Fruit fly (Drosophila melanogaster): ENCODE results near the gene CG9588.

The CG9588 gene

DNA sequence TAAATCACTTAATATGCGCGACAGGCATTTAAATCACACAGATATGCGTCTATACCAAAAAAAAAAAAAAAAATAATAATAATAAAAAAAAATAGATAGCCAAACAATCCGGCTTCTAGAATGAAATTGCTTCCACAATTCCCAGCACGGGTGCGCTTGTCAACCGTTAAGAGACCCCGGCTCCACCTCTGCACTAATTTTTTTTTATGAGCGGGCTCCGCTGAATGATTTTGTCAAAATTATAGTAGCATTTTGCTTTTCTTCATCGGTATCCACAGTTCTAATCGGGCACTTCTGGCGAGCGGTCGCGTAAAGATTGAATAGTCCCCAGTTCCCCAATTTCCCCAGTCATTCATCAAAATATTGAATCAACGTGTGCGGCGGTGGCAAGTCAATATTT, 30.0 kb upstream of the CG9588 start, which contains the start of gene Adgf-C:
Gene Adgf-C (plus strand): TSS at position 301 of the 400 bp plus-strand sequence.
- TF ChIP-seq CG8159 (tag; optimal IDR thresholded peaks at IDR 0.05) (no peak), CG9948 (tag; optimal IDR thresholded peaks at IDR 0.05) (no peak), Pif1B (GFP tag; optimal IDR thresholded peaks at IDR 0.05) (no peak), CG10348 (GFP tag; IDR thresholded peaks at IDR 0.05) (no peak), rn (GFP tag; IDR thresholded peaks at IDR 0.05) (no peak), CG14655 (GFP tag; optimal IDR thresholded peaks at IDR 0.05) (no peak), CG17806 (tag; optimal IDR thresholded peaks at IDR 0.05) (no peak), CG13204 (GFP tag; optimal IDR thresholded peaks at IDR 0.05) (no peak), Ets98B (GFP tag; IDR thresholded peaks at IDR 0.05) (no peak)

dm6 chr3R:13705292-13705885, 28.9 kb upstream of the CG9588 start, which contains the start of gene Adgf-D:
TSS of gene Adgf-D (minus strand) at chr3R:13705402.
- no peak for TF ChIP-seq CG13204 (GFP tag; optimal IDR thresholded peaks at IDR 0.05)
- no peak for TF ChIP-seq CG10348 (GFP tag; IDR thresholded peaks at IDR 0.05)
- no peak for TF ChIP-seq CG32121 (GFP tag; IDR thresholded peaks at IDR 0.05)
- no peak for TF ChIP-seq D1 (tag; optimal IDR thresholded peaks at IDR 0.05)
- no peak for TF ChIP-seq rn (GFP tag; IDR thresholded peaks at IDR 0.05)
- TF ChIP-seq Snoo (tag; optimal IDR thresholded peaks at IDR 0.05), result no peak
- no peak for TF ChIP-seq CG8301 (tag; optimal IDR thresholded peaks at IDR 0.05)
- TF ChIP-seq gl (tag; optimal IDR thresholded peaks at IDR 0.05), result no peak
- TF ChIP-seq CG4496 (GFP tag; IDR thresholded peaks at IDR 0.05), result no peak
- TF ChIP-seq CG34367 (tag; optimal IDR thresholded peaks at IDR 0.05), result no peak
- TF ChIP-seq Pif1B (GFP tag; optimal IDR thresholded peaks at IDR 0.05), result no peak
- no peak for TF ChIP-seq CG17806 (tag; optimal IDR thresholded peaks at IDR 0.05)

DNA sequence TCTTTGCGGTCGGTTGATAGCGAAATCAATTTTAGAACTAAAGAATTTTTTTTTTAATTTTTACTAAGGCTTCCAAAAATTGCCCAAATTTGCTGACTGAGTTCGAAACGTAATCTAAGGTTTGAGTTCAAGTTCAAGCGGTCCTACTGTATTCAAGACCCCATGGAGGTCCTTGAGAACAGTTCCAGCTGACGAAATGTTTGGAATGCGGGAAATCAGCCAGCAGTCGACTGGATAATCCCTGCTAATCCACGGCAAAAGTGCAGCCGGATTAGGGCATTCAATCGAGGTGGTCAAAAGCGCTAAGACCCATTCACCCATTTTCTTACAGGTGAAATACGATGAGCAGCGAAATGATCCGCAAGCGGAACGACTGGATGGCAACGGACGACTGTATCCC, 24.3 kb upstream of the CG9588 start, which contains the start of gene f-cup:
Gene f-cup (minus strand): TSS at position 101 of the 400 bp plus-strand sequence.
- TF ChIP-seq Snoo (tag; optimal IDR thresholded peaks at IDR 0.05) (no peak), CG10348 (GFP tag; IDR thresholded peaks at IDR 0.05) (no peak), CG15710 (tag; optimal IDR thresholded peaks at IDR 0.05) (no peak), CG12605 (GFP tag; IDR thresholded peaks at IDR 0.05) (no peak), CG8159 (tag; optimal IDR thresholded peaks at IDR 0.05) (no peak), CG13204 (GFP tag; optimal IDR thresholded peaks at IDR 0.05) (no peak), D1 (tag; optimal IDR thresholded peaks at IDR 0.05) (no peak), EcR (GFP tag; optimal IDR thresholded peaks at IDR 0.05) (no peak), gl (tag; optimal IDR thresholded peaks at IDR 0.05) (no peak), CG17806 (tag; optimal IDR thresholded peaks at IDR 0.05) (no peak), CG8301 (tag; optimal IDR thresholded peaks at IDR 0.05) (no peak), fd96Ca (GFP tag; IDR thresholded peaks at IDR 0.05) (no peak), CG32121 (GFP tag; IDR thresholded peaks at IDR 0.05) (no peak), Ets98B (GFP tag; IDR thresholded peaks at IDR 0.05) (no peak), Pif1B (GFP tag; optimal IDR thresholded peaks at IDR 0.05) (no peak), CG9948 (tag; optimal IDR thresholded peaks at IDR 0.05) (no peak), CG14655 (GFP tag; optimal IDR thresholded peaks at IDR 0.05) (no peak)

- no peak for TF ChIP-seq CG15710 (tag; optimal IDR thresholded peaks at IDR 0.05)
- no peak for TF ChIP-seq CG10348 (GFP tag; IDR thresholded peaks at IDR 0.05)
- no peak for TF ChIP-seq Snoo (tag; optimal IDR thresholded peaks at IDR 0.05)
- no peak for TF ChIP-seq CG32121 (GFP tag; IDR thresholded peaks at IDR 0.05)
- no peak for TF ChIP-seq CG9948 (tag; optimal IDR thresholded peaks at IDR 0.05)
- no peak for TF ChIP-seq CG14655 (GFP tag; optimal IDR thresholded peaks at IDR 0.05)
- no peak for TF ChIP-seq Pif1B (GFP tag; optimal IDR thresholded peaks at IDR 0.05)
- no peak for TF ChIP-seq fd96Ca (GFP tag; IDR thresholded peaks at IDR 0.05)
- no peak for TF ChIP-seq gl (tag; optimal IDR thresholded peaks at IDR 0.05)
- no peak for TF ChIP-seq Pif1A (GFP tag; optimal IDR thresholded peaks at IDR 0.05)
- TF ChIP-seq CG8159 (tag; optimal IDR thresholded peaks at IDR 0.05), result no peak
- no peak for TF ChIP-seq CG17806 (tag; optimal IDR thresholded peaks at IDR 0.05)
These were observed 23.7 kb upstream of the CG9588 start, which contains the start of gene ninaB for dm6 chr3R:13700192-13700591. TSS of gene ninaB (plus strand) at chr3R:13700565.

- TF ChIP-seq rn (GFP tag; IDR thresholded peaks at IDR 0.05), result no peak
- TF ChIP-seq CG9948 (tag; optimal IDR thresholded peaks at IDR 0.05), result no peak
- no peak for TF ChIP-seq EcR (GFP tag; optimal IDR thresholded peaks at IDR 0.05)
- TF ChIP-seq Pif1B (GFP tag; optimal IDR thresholded peaks at IDR 0.05), result no peak
- TF ChIP-seq CG8159 (tag; optimal IDR thresholded peaks at IDR 0.05), result no peak
- TF ChIP-seq CG8301 (tag; optimal IDR thresholded peaks at IDR 0.05), result no peak
- no peak for TF ChIP-seq CG15710 (tag; optimal IDR thresholded peaks at IDR 0.05)
- no peak for TF ChIP-seq CG32121 (GFP tag; IDR thresholded peaks at IDR 0.05)
- TF ChIP-seq Pif1A (GFP tag; optimal IDR thresholded peaks at IDR 0.05), result no peak
- TF ChIP-seq CG4496 (GFP tag; IDR thresholded peaks at IDR 0.05), result no peak
- TF ChIP-seq CG12605 (GFP tag; IDR thresholded peaks at IDR 0.05), result no peak
- TF ChIP-seq fd96Ca (GFP tag; IDR thresholded peaks at IDR 0.05), result no peak
These were observed 22.9 kb upstream of the CG9588 start for dm6 chr3R:13699350-13699749.

DNA sequence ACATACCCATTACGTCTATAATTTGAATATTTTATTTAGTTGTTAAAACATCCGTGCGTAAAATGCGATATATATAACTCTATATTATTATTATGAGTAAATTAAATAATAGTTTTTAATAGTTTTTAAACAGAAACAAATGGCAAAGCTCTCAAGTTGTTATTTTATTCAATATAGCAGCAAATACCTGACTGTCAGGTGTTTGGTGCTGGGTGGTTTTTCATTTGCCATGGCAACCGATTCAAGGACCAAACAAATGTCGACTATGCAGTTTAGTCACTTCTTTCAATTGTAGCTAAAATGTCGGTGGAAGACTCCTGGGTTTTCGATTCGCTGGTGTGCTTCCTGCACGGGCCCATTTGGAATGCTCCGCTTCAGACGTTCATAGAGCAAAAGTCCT, 17.3 kb upstream of the CG9588 start, which contains the start of gene CG14367:
Gene CG14367 (plus strand): TSS at position 301 of the 400 bp plus-strand sequence.
- TF ChIP-seq CG4496 (GFP tag; IDR thresholded peaks at IDR 0.05), result no peak
